Worm (Caenorhabditis elegans) whole organism, young adult: Measurements from ENCODE around the gene far-6.

ENCODE experiments used
- C06A6.2 ChIP-seq: fragments of 200-800 bp; sonication (Bioruptor generic); conservative IDR thresholded peaks from 2 replicates; pipeline ENCODE4 v1.3.6; 2022; ENCODE audit warnings: missing genetic modification characterization, missing compliant biosample characterization
- F22D6.2 ChIP-seq: sonication (generic microtip); optimal IDR thresholded peaks from 2 replicates; lab custom pipeline; 2016; ENCODE audit warnings: mild to moderate bottlenecking, missing genetic modification characterization, missing compliant biosample characterization
- F23B12.7 ChIP-seq: sonication (generic microtip); optimal IDR thresholded peaks from 2 replicates; lab custom pipeline; 2017; ENCODE audit warnings: missing genetic modification characterization, mild to moderate bottlenecking, missing compliant biosample characterization, antibody characterized with exemption, moderate library complexity; ENCODE audit not compliant: insufficient read depth
- F39B2.1 ChIP-seq: fragments of 200-800 bp; sonication (Bioruptor generic); IDR thresholded peaks from 2 replicates; pipeline ENCODE4 v1.3.6; 2022; ENCODE audit warnings: missing genetic modification reagents, missing genetic modification characterization, missing compliant biosample characterization
- F49E8.2 ChIP-seq: sonication (generic microtip); optimal IDR thresholded peaks from 3 replicates; lab custom pipeline; 2017; ENCODE audit warnings: missing genetic modification characterization, mild to moderate bottlenecking, missing compliant biosample characterization, antibody characterized with exemption, moderate library complexity; ENCODE audit not compliant: insufficient read depth
- K11D2.4 ChIP-seq: fragments of 200-800 bp; sonication (Bioruptor generic); IDR thresholded peaks from 2 replicates; pipeline ENCODE4 v1.3.6; 2022; ENCODE audit warnings: missing genetic modification reagents, missing genetic modification characterization, missing compliant biosample characterization
- T07F8.4 ChIP-seq: sonication (generic microtip); optimal IDR thresholded peaks from 2 replicates; lab custom pipeline; 2016; ENCODE audit warnings: mild to moderate bottlenecking, missing genetic modification characterization, moderate library complexity, missing compliant biosample characterization
- T26A5.8 ChIP-seq: sonication (generic microtip); optimal IDR thresholded peaks from 2 replicates; lab custom pipeline; 2016; ENCODE audit warnings: missing genetic modification characterization, missing compliant biosample characterization
- Y56A3A.18 ChIP-seq: fragments of 200-800 bp; sonication (Bioruptor generic); IDR thresholded peaks from 2 replicates; pipeline ENCODE4 v1.3.6; 2022; ENCODE audit warnings: missing genetic modification reagents, missing genetic modification characterization, missing compliant biosample characterization
- Y95B8A.8 ChIP-seq: fragments of 200-800 bp; sonication (Bioruptor generic); IDR thresholded peaks from 2 replicates; pipeline ENCODE4 v1.3.6; 2022; ENCODE audit warnings: missing genetic modification reagents, missing genetic modification characterization, missing compliant biosample characterization
- ZK185.1 ChIP-seq: sonication (generic microtip); optimal IDR thresholded peaks from 2 replicates; lab custom pipeline; 2016; ENCODE audit warnings: mild to moderate bottlenecking, missing genetic modification characterization, missing compliant biosample characterization; ENCODE audit not compliant: poor library complexity, severe bottlenecking
- aptf-3 ChIP-seq: fragments of 200-800 bp; sonication (Bioruptor generic); IDR thresholded peaks from 2 replicates; pipeline ENCODE4 v1.3.6; 2022; ENCODE audit warnings: missing genetic modification characterization, missing compliant biosample characterization
- atf-7 ChIP-seq: sonication (generic microtip); optimal IDR thresholded peaks from 2 replicates; lab custom pipeline; 2017; ENCODE audit warnings: mild to moderate bottlenecking, missing genetic modification characterization, missing compliant biosample characterization
- athp-1 ChIP-seq: sonication (generic microtip); optimal IDR thresholded peaks from 2 replicates; lab custom pipeline; 2017; ENCODE audit warnings: mild to moderate bottlenecking, missing genetic modification characterization, missing compliant biosample characterization
- attf-5 ChIP-seq: fragments of 200-800 bp; sonication (Bioruptor generic); optimal IDR thresholded peaks from 2 replicates; lab custom pipeline; 2018; ENCODE audit warnings: mild to moderate bottlenecking, missing genetic modification characterization, missing compliant biosample characterization
- ccch-3 ChIP-seq: fragments of 200-800 bp; sonication (Bioruptor generic); optimal IDR thresholded peaks from 2 replicates; lab custom pipeline; 2018; ENCODE audit warnings: mild to moderate bottlenecking, missing genetic modification characterization, missing compliant biosample characterization
- cebp-2 ChIP-seq: fragments of 200-800 bp; sonication (Bioruptor generic); IDR thresholded peaks from 2 replicates; pipeline ENCODE4 v1.3.6; 2022; ENCODE audit warnings: missing genetic modification characterization, missing compliant biosample characterization
- ceh-100 ChIP-seq: fragments of 200-800 bp; sonication (Bioruptor generic); IDR thresholded peaks from 2 replicates; pipeline ENCODE4 v1.3.6; 2022; ENCODE audit warnings: missing genetic modification reagents, missing genetic modification characterization, missing compliant biosample characterization
- efl-1 ChIP-seq: fragments of 150-350 bp; optimal IDR thresholded peaks from 2 replicates; lab custom pipeline; 2014; ENCODE audit warnings: missing biosample characterization, missing genetic modification reagents, missing genetic modification characterization
- egl-44 ChIP-seq: fragments of 200-800 bp; sonication (Bioruptor generic); IDR thresholded peaks from 2 replicates; pipeline ENCODE4 v1.3.6; 2022; ENCODE audit warnings: missing genetic modification reagents, missing genetic modification characterization, missing compliant biosample characterization
- egrh-3 ChIP-seq: fragments of 200-800 bp; sonication (Bioruptor generic); IDR thresholded peaks from 2 replicates; pipeline ENCODE4 v1.3.6; 2022; ENCODE audit warnings: missing genetic modification reagents, missing genetic modification characterization, missing compliant biosample characterization
- ets-4 ChIP-seq: fragments of 200-800 bp; sonication (Bioruptor generic); optimal IDR thresholded peaks from 2 replicates; lab custom pipeline; 2018; ENCODE audit warnings: mild to moderate bottlenecking, missing genetic modification characterization, missing compliant biosample characterization
- gei-17 ChIP-seq: fragments of 200-800 bp; sonication (Bioruptor generic); optimal IDR thresholded peaks from 2 replicates; lab custom pipeline; 2018; ENCODE audit warnings: mild to moderate bottlenecking, missing genetic modification characterization, missing compliant biosample characterization
- lin-35 ChIP-seq, 3 experiments: fragments of 150-350 bp in 2 of 3; sonication (generic microtip) in 1 of 3; optimal IDR thresholded peaks; 2 replicates each; lab custom pipeline; 2014 to 2018; ENCODE audit warnings: missing biosample characterization in 3 of 3, missing genetic modification characterization in 3 of 3, missing genetic modification reagents in 3 of 3
- lin-40 ChIP-seq: sonication (generic microtip); optimal IDR thresholded peaks from 2 replicates; lab custom pipeline; 2016; ENCODE audit warnings: missing genetic modification characterization, mild to moderate bottlenecking, missing compliant biosample characterization, missing genotype, missing genetic modification reagents
- madf-3 ChIP-seq: fragments of 200-800 bp; sonication (Bioruptor generic); IDR thresholded peaks from 2 replicates; pipeline ENCODE4 v1.3.6; 2022; ENCODE audit warnings: missing genetic modification reagents, missing genetic modification characterization, missing compliant biosample characterization
- mes-4 ChIP-seq: sonication (generic microtip); optimal IDR thresholded peaks from 2 replicates; lab custom pipeline; 2016; ENCODE audit warnings: missing genotype, missing genetic modification characterization, missing compliant biosample characterization
- nfya-1 ChIP-seq: sonication (generic microtip); optimal IDR thresholded peaks from 2 replicates; lab custom pipeline; 2017; ENCODE audit warnings: antibody characterized with exemption, missing compliant biosample characterization, missing genetic modification characterization, borderline replicate concordance; ENCODE audit not compliant: insufficient read depth
- nhr-27 ChIP-seq: fragments of 200-800 bp; sonication (Bioruptor generic); optimal IDR thresholded peaks from 2 replicates; lab custom pipeline; 2018; ENCODE audit warnings: mild to moderate bottlenecking, missing genetic modification characterization, moderate library complexity, missing compliant biosample characterization
- nhr-90 ChIP-seq: sonication (generic microtip); optimal IDR thresholded peaks from 2 replicates; lab custom pipeline; 2016; ENCODE audit warnings: missing genotype, mild to moderate bottlenecking, missing genetic modification characterization, missing compliant biosample characterization
- pha-4 ChIP-seq: fragments of 150-350 bp; sonication (generic microtip); optimal IDR thresholded peaks from 2 replicates; lab custom pipeline; 2014; ENCODE audit warnings: missing biosample characterization, missing genetic modification reagents, missing genetic modification characterization
- sea-2 ChIP-seq: fragments of 200-800 bp; sonication (Bioruptor generic); IDR thresholded peaks from 2 replicates; pipeline ENCODE4 v1.3.6; 2022; ENCODE audit warnings: missing genetic modification characterization, missing compliant biosample characterization
- snpc-1.1 ChIP-seq: sonication (generic microtip); optimal IDR thresholded peaks from 2 replicates; lab custom pipeline; 2017; ENCODE audit warnings: missing genetic modification characterization, mild to moderate bottlenecking, missing compliant biosample characterization, antibody characterized with exemption, moderate library complexity, missing genotype, missing genetic modification reagents; ENCODE audit not compliant: insufficient read depth
- snpc-4 ChIP-seq, 5 experiments: fragments of 150-350 bp in 1 of 5; sonication (generic microtip) in 4 of 5; optimal IDR thresholded peaks; 2 replicates each; lab custom pipeline; 2014 to 2018; ENCODE audit warnings: missing genetic modification characterization in 5 of 5, missing biosample characterization in 3 of 5, antibody characterized with exemption in 2 of 5, mild to moderate bottlenecking in 2 of 5, missing compliant biosample characterization in 2 of 5, missing genotype in 2 of 5, moderate library complexity in 2 of 5, missing genetic modification reagents in 1 of 5
- somi-1 ChIP-seq: fragments of 200-800 bp; sonication (Bioruptor generic); optimal IDR thresholded peaks from 2 replicates; lab custom pipeline; 2018; ENCODE audit warnings: mild to moderate bottlenecking, missing genetic modification characterization, missing compliant biosample characterization
- tlf-1 ChIP-seq: fragments of 200-800 bp; sonication (Bioruptor generic); optimal IDR thresholded peaks from 2 replicates; lab custom pipeline; 2018; ENCODE audit warnings: mild to moderate bottlenecking, missing genetic modification characterization, missing compliant biosample characterization
- unc-62 ChIP-seq: fragments of 150-350 bp; optimal IDR thresholded peaks from 2 replicates; lab custom pipeline; 2014; ENCODE audit warnings: missing biosample characterization, missing genetic modification reagents, missing genetic modification characterization
- zim-3 ChIP-seq: sonication (generic microtip); optimal IDR thresholded peaks from 2 replicates; lab custom pipeline; 2017; ENCODE audit warnings: mild to moderate bottlenecking, missing genetic modification characterization, moderate library complexity, missing compliant biosample characterization
- ztf-18 ChIP-seq: sonication (generic microtip); optimal IDR thresholded peaks from 2 replicates; lab custom pipeline; 2016; ENCODE audit warnings: missing genotype, mild to moderate bottlenecking, missing genetic modification characterization, missing compliant biosample characterization
- ztf-22 ChIP-seq: fragments of 200-800 bp; sonication (Bioruptor generic); optimal IDR thresholded peaks from 2 replicates; lab custom pipeline; 2018; ENCODE audit warnings: mild to moderate bottlenecking, missing genetic modification characterization, moderate library complexity, missing compliant biosample characterization
- ztf-28 ChIP-seq: fragments of 200-800 bp; sonication (Bioruptor generic); IDR thresholded peaks from 2 replicates; pipeline ENCODE4 v1.3.6; 2022; ENCODE audit warnings: missing genetic modification reagents, missing genetic modification characterization, missing compliant biosample characterization

The far-6 gene

ce11 chrIV:13328059-13328458 lies at the start of gene far-6:
Gene far-6, plus strand, starts transcription at chrIV:13328359.
- TF ChIP-seq zim-3 (no peak), aptf-3 (no peak), somi-1 (no peak), F49E8.2 (tag; lab: Kevin White, UChicago) (no peak), sea-2 (GFP tag; lab: Robert Waterston, UW) (no peak), gei-17 (GFP tag; lab: Kevin White, UChicago) (no peak), mes-4 (tag; lab: Kevin White, UChicago) (no peak), F23B12.7 (tag; lab: Kevin White, UChicago) (no peak), nhr-27 (tag; lab: Kevin White, UChicago) (no peak), ZK185.1 (tag; lab: Kevin White, UChicago) (no peak), F39B2.1 (GFP tag; lab: Robert Waterston, UW) (no peak), ztf-18 (tag; lab: Kevin White, UChicago) (no peak), egrh-3 (no peak), Y56A3A.18 (no peak)

ce11 chrIV:13282778-13283177 lies 45.4 kb upstream of the far-6 start, which contains the start of gene cpsf-3:
Gene cpsf-3, minus strand, starts transcription at chrIV:13282878.
- TF ChIP-seq madf-3 (no peak), ztf-22 (no peak), K11D2.4 (GFP tag; lab: Robert Waterston, UW) (no peak), egl-44 (GFP tag; lab: Robert Waterston, UW) (no peak), T07F8.4 (no peak), nfya-1 (no peak), ceh-100 (no peak), F22D6.2 (no peak), nhr-90 (no peak), pha-4 (tag; lab: Kevin White, UChicago) (no peak), ets-4 (no peak), snpc-1.1 (no peak), snpc-4 (GFP tag; optimal IDR thresholded peaks at IDR 0.05; lab: Kevin White, UChicago) (no peak), snpc-4 (tag; optimal IDR thresholded peaks at IDR 0.05; lab: Kevin White, UChicago) (no peak), zim-3 (no peak), lin-40 (no peak), unc-62 (GFP tag; lab: Kevin White, UChicago) (no peak), lin-35 (GFP tag; optimal IDR thresholded peaks at IDR 0.05; lab: Kevin White, UChicago) (no peak), tlf-1 (GFP tag; lab: Kevin White, UChicago) (no peak)

- TF ChIP-seq K11D2.4 (GFP tag; lab: Robert Waterston, UW) (no peak), Y95B8A.8 (GFP tag; lab: Robert Waterston, UW) (no peak), attf-5 (GFP tag; lab: Kevin White, UChicago) (peak; percentile 16), ccch-3 (GFP tag; lab: Kevin White, UChicago) (no peak), efl-1 (peak; percentile 21), C06A6.2 (no peak), athp-1 (tag; lab: Kevin White, UChicago) (no peak), cebp-2 (GFP tag; lab: Robert Waterston, UW) (0 out of 2 replicates have a peak, but pooled peaks have one; percentile 51), T26A5.8 (tag; lab: Kevin White, UChicago) (no peak), atf-7 (no peak), ztf-28 (GFP tag; lab: Robert Waterston, UW) (no peak), lin-40 (no peak)
Observed at ce11 chrIV:13289321-13289720, 38.8 kb upstream of the far-6 start, which contains the start of gene Y67H2A.10. Gene Y67H2A.10, minus strand, starts transcription at chrIV:13289504.
